Fruit fly (Drosophila melanogaster) whole organism: ENCODE data around the gene CG31140.

Experiments used
- CG8478 ChIP-seq: fragments of >200 bp; optimal IDR thresholded peaks from 2 replicates; lab custom pipeline; 2018; ENCODE audit warnings: inconsistent platforms
- psq ChIP-seq: fragments of >200 bp; optimal IDR thresholded peaks from 2 replicates; lab custom pipeline; 2017
- usp ChIP-seq: fragments of >200 bp; optimal IDR thresholded peaks from 2 replicates; lab custom pipeline; 2017; ENCODE audit warnings: missing biosample characterization, missing genetic modification characterization, mixed read lengths

DNA sequence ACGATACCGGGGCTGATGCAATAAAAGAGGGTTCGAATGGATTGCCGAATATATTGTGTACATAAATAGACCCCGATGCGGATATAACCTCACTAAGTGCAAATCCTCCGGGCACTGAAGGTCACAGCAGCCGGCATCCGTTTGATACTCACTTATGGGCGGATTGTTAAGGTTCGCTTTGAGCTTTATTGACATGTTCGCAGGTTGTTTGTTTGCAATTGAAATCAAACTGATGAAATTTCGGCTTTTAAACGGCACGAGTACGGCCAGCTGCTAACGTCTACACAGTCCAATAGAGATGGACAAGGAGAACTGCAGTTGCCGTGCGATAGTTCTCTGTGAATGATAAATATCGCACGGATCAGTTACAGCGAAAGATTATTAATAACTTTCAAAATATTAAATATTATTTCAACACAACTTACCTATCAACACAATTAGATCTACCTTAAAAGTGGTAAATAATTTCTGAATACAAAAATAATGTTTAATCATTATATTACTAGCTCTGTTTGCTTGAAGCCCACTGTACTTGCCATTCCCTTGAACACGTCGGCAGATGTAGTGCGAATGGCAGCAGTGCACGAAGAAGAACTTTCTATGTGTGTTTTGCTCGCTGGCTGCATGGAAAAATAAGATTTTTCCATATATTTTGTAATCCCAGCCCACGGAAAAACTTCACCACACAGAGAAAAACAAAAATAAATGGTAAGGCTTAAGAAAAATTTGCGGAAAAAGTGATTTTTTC lies 4.7 kb upstream of the CG31140 start, which contains the start of the genes GluProRS and AP-1sigma:
- TF ChIP-seq CG8478 (lab: Kevin White, UChicago) (no peak), usp (GFP tag; lab: Kevin White, UChicago) (no peak), psq (lab: Kevin White, UChicago) (no peak)
